Fruit fly (Drosophila melanogaster): Measurements from ENCODE around the gene Or35a.
A peak's percentile ranks its signal among the peaks of the same experiment; 100 is the strongest.

Gene Or35a

dm6 chr2L:15611669-15612308, 11.6 kb downstream of the Or35a start, which contains the start of gene CG15255:
CG15255 (minus strand) TSS chr2L:15611719.
- peak; percentile 30 for TF ChIP-seq HmgZ (tag; optimal IDR thresholded peaks at IDR 0.05)
- no peak for TF ChIP-seq hb (GFP tag; IDR thresholded peaks at IDR 0.05; ENCODE audit: partially characterized antibody)
- TF ChIP-seq E2f2 (GFP tag; IDR thresholded peaks at IDR 0.05) = no peak
- TF ChIP-seq HHEX (GFP tag; optimal IDR thresholded peaks at IDR 0.05) = no peak
- no peak for TF ChIP-seq Aef1 (GFP tag; IDR thresholded peaks at IDR 0.05)
- no peak for TF ChIP-seq Trl (optimal IDR thresholded peaks at IDR 0.05)
- no peak for TF ChIP-seq Trl (GFP tag; optimal IDR thresholded peaks at IDR 0.05)
- TF ChIP-seq Ets65A (GFP tag) = peak; percentile 56
- no peak for TF ChIP-seq br (optimal IDR thresholded peaks at IDR 0.05)
- TF ChIP-seq tio (GFP tag; optimal IDR thresholded peaks at IDR 0.05) = no peak
- TF ChIP-seq H15 (GFP tag; IDR thresholded peaks at IDR 0.05) = no peak
- no peak for TF ChIP-seq lilli (GFP tag; optimal IDR thresholded peaks at IDR 0.05)
- no peak for TF ChIP-seq Antp (GFP tag; optimal IDR thresholded peaks at IDR 0.05)
- no peak for TF ChIP-seq CG7928 (GFP tag; optimal IDR thresholded peaks at IDR 0.05)
- no peak for TF ChIP-seq CG14965 (GFP tag; optimal IDR thresholded peaks at IDR 0.05; ENCODE audit: borderline replicate concordance)
- no peak for TF ChIP-seq CG10274 (GFP tag; optimal IDR thresholded peaks at IDR 0.05)
- TF ChIP-seq sc (optimal IDR thresholded peaks at IDR 0.05) = no peak
- no peak for TF ChIP-seq sc (GFP tag; optimal IDR thresholded peaks at IDR 0.05)
- TF ChIP-seq CG6654 (GFP tag; optimal IDR thresholded peaks at IDR 0.05) = no peak
- no peak for TF ChIP-seq CG10267 (tag; optimal IDR thresholded peaks at IDR 0.05)
- peak; percentile 69 for TF ChIP-seq grn (GFP tag; optimal IDR thresholded peaks at IDR 0.05)
- TF ChIP-seq ci (GFP tag; IDR thresholded peaks at IDR 0.05) = no peak
- no peak for TF ChIP-seq eve (GFP tag; optimal IDR thresholded peaks at IDR 0.05)
- TF ChIP-seq disco-r (GFP tag; optimal IDR thresholded peaks at IDR 0.05) = no peak
- no peak for TF ChIP-seq kni (GFP tag; optimal IDR thresholded peaks at IDR 0.05)
- no peak for TF ChIP-seq zfh2 (GFP tag; optimal IDR thresholded peaks at IDR 0.05)
- no peak for TF ChIP-seq CG11504 (tag; optimal IDR thresholded peaks at IDR 0.05)
- peak; percentile 67 for TF ChIP-seq CG34376 (GFP tag; optimal IDR thresholded peaks at IDR 0.05)
- no peak for TF ChIP-seq gce (GFP tag; IDR thresholded peaks at IDR 0.05)
- no peak for TF ChIP-seq CG7786 (GFP tag; optimal IDR thresholded peaks at IDR 0.05)
- TF ChIP-seq ham (GFP tag; IDR thresholded peaks at IDR 0.05) = no peak
- TF ChIP-seq CG17385 (GFP tag; optimal IDR thresholded peaks at IDR 0.05) = no peak
- TF ChIP-seq CG11398 (GFP tag; optimal IDR thresholded peaks at IDR 0.05) = no peak
- TF ChIP-seq Jarid2 (GFP tag; optimal IDR thresholded peaks at IDR 0.05) = no peak
- TF ChIP-seq phol (tag; optimal IDR thresholded peaks at IDR 0.05) = no peak
- no peak for TF ChIP-seq CG10543 (GFP tag; optimal IDR thresholded peaks at IDR 0.05)
- no peak for TF ChIP-seq CG15011 (GFP tag; optimal IDR thresholded peaks at IDR 0.05)
- TF ChIP-seq CG11247 (GFP tag; IDR thresholded peaks at IDR 0.05) = no peak
- no peak for TF ChIP-seq Dbx (GFP tag; IDR thresholded peaks at IDR 0.05)
- no peak for TF ChIP-seq zf30C (GFP tag; optimal IDR thresholded peaks at IDR 0.05)
- TF ChIP-seq maf-S (GFP tag; optimal IDR thresholded peaks at IDR 0.05) = no peak
- TF ChIP-seq CG6765 (GFP tag; optimal IDR thresholded peaks at IDR 0.05) = no peak
- no peak for TF ChIP-seq sob (GFP tag; IDR thresholded peaks at IDR 0.05)
- TF ChIP-seq inv (GFP tag; IDR thresholded peaks at IDR 0.05; ENCODE audit: partially characterized antibody) = no peak
- TF ChIP-seq CG18011 (GFP tag; optimal IDR thresholded peaks at IDR 0.05) = no peak
- TF ChIP-seq CG10366 (GFP tag; IDR thresholded peaks at IDR 0.05) = no peak
- no peak for TF ChIP-seq gsb (GFP tag; IDR thresholded peaks at IDR 0.05)
- TF ChIP-seq Xrp1 (GFP tag; IDR thresholded peaks at IDR 0.05) = no peak
- TF ChIP-seq sens-2 (GFP tag; IDR thresholded peaks at IDR 0.05) = 0 out of 2 replicates have a peak, but pooled peaks have one; percentile 37
- peak; percentile 4 for TF ChIP-seq lab (GFP tag; optimal IDR thresholded peaks at IDR 0.05)
- no peak for TF ChIP-seq HLHmδ (GFP tag; optimal IDR thresholded peaks at IDR 0.05)
- no peak for TF ChIP-seq Fer2 (tag; optimal IDR thresholded peaks at IDR 0.05)

All from whole organism, embryonic.